Worm (Caenorhabditis elegans) whole organism, L1 larva: ENCODE results near the gene T28A11.17.

Experiments
- efl-1 ChIP-seq, 4 experiments: fragments of 150-350 bp; optimal IDR thresholded peaks in 3 of 4; peaks in 1 of 4; 1 replicate in 1 of 4; 2 replicates in 3 of 4; lab custom pipeline; 2014; ENCODE audit warnings: missing biosample characterization in 2 of 4, missing genetic modification characterization in 2 of 4, missing genetic modification reagents in 2 of 4
- fos-1 ChIP-seq: fragments of 150-350 bp; optimal IDR thresholded peaks from 2 replicates; lab custom pipeline; 2014; ENCODE audit warnings: missing biosample characterization, missing genetic modification characterization
- ztf-11 ChIP-seq, 2 experiments: sonication (generic microtip); optimal IDR thresholded peaks; 2 replicates each; lab custom pipeline; 2016 to 2017; ENCODE audit warnings: missing genetic modification characterization in 2 of 2, missing biosample characterization in 1 of 2, missing compliant biosample characterization in 1 of 2
- ztf-4 ChIP-seq: fragments of 150-350 bp; optimal IDR thresholded peaks from 2 replicates; lab custom pipeline; 2014; ENCODE audit warnings: missing biosample characterization, missing genetic modification characterization

- TF ChIP-seq fos-1 (tag; lab: Kevin White, UChicago) (no peak), efl-1 (optimal IDR thresholded peaks at IDR 0.05; lab: Kevin White, UChicago) (no peak), efl-1 (GFP tag; optimal IDR thresholded peaks at IDR 0.05 in 1 of 2; lab: Kevin White, UChicago) (no peak), ztf-4 (tag; lab: Kevin White, UChicago) (no peak), ztf-11 (tag; optimal IDR thresholded peaks at IDR 0.05; lab: Kevin White, UChicago) (no peak)
Measured at ce11 chrV:3256051-3256450, 10.0 kb downstream of the T28A11.17 start, which contains the start of gene srt-63.
